Fruit fly (Drosophila melanogaster) whole organism, embryonic: Measurements from ENCODE around the gene CG33966.

Experiments used
- ATbp ChIP-seq: fragments of 200-800 bp; sonication (Bioruptor generic); optimal IDR thresholded peaks from 2 replicates; lab custom pipeline; 2017; ENCODE audit warnings: missing biosample characterization, mild to moderate bottlenecking, missing genetic modification characterization, missing genetic modification reagents
- Bdp1 ChIP-seq: fragments of 200-800 bp; sonication (Bioruptor generic); optimal IDR thresholded peaks from 3 replicates; lab custom pipeline; 2016; ENCODE audit warnings: missing biosample characterization, missing genetic modification characterization
- CG11456 ChIP-seq: fragments of 200-800 bp; sonication (Bioruptor generic); IDR thresholded peaks from 3 replicates; pipeline ENCODE4 v1.3.6; 2022; ENCODE audit warnings: missing biosample characterization, missing genetic modification characterization
- CG11695 ChIP-seq: fragments of 200-800 bp; sonication (Bioruptor generic); IDR thresholded peaks from 3 replicates; pipeline ENCODE4 v1.3.6; 2022; ENCODE audit warnings: missing biosample characterization, missing genetic modification characterization
- CG12071 ChIP-seq: fragments of 200-800 bp; sonication (Bioruptor generic); optimal IDR thresholded peaks from 3 replicates; lab custom pipeline; 2018; ENCODE audit warnings: missing biosample characterization, mild to moderate bottlenecking, missing genetic modification characterization
- CG13287 ChIP-seq: fragments of 200-800 bp; sonication (Bioruptor generic); IDR thresholded peaks from 2 replicates; pipeline ENCODE4 v1.3.6; 2022; ENCODE audit warnings: missing biosample characterization, missing genetic modification characterization; ENCODE audit not compliant: partially characterized antibody
- CG13296 ChIP-seq: fragments of 200-800 bp; sonication (Bioruptor generic); optimal IDR thresholded peaks from 3 replicates; lab custom pipeline; 2018; ENCODE audit warnings: missing biosample characterization, mild to moderate bottlenecking, missing genetic modification characterization
- CG2120 ChIP-seq: fragments of 200-800 bp; sonication (Bioruptor generic); optimal IDR thresholded peaks from 3 replicates; lab custom pipeline; 2016; ENCODE audit warnings: missing biosample characterization, missing genetic modification characterization
- CG31388 ChIP-seq: fragments of 200-800 bp; sonication (Bioruptor generic); optimal IDR thresholded peaks from 2 replicates; lab custom pipeline; 2016; ENCODE audit warnings: missing biosample characterization, missing genetic modification characterization
- CG31441 ChIP-seq: fragments of 200-800 bp; sonication (Bioruptor generic); IDR thresholded peaks from 2 replicates; pipeline ENCODE4 v1.3.6; 2022; ENCODE audit warnings: missing biosample characterization, missing genetic modification characterization
- CG3163 ChIP-seq: fragments of 200-800 bp; sonication (Bioruptor generic); optimal IDR thresholded peaks from 3 replicates; lab custom pipeline; 2016; ENCODE audit warnings: missing biosample characterization, missing genetic modification characterization
- CG32532 ChIP-seq: fragments of 200-800 bp; sonication (Bioruptor generic); IDR thresholded peaks from 2 replicates; pipeline ENCODE4 v1.3.6; 2022; ENCODE audit warnings: missing biosample characterization, missing genetic modification characterization
- CG3995 ChIP-seq: fragments of 200-800 bp; sonication (Bioruptor generic); optimal IDR thresholded peaks from 3 replicates; lab custom pipeline; 2016; ENCODE audit warnings: missing biosample characterization, missing genetic modification characterization
- CG6254 ChIP-seq: fragments of 200-800 bp; sonication (Bioruptor generic); optimal IDR thresholded peaks from 3 replicates; lab custom pipeline; 2017; ENCODE audit warnings: mild to moderate bottlenecking, missing biosample characterization, missing genetic modification reagents, missing genetic modification characterization
- CG9817 ChIP-seq: fragments of 200-800 bp; sonication (Bioruptor generic); optimal IDR thresholded peaks from 2 replicates; lab custom pipeline; 2018; ENCODE audit warnings: missing biosample characterization, mild to moderate bottlenecking, missing genetic modification characterization, moderate library complexity
- CG9932 ChIP-seq: fragments of 200-800 bp; sonication (Bioruptor generic); IDR thresholded peaks from 2 replicates; pipeline ENCODE4 v1.3.6; 2022; ENCODE audit warnings: missing biosample characterization, missing genetic modification characterization
- CkIIα-i1 ChIP-seq: fragments of 200-800 bp; sonication (Bioruptor generic); IDR thresholded peaks from 2 replicates; pipeline ENCODE4 v1.3.6; 2022; ENCODE audit warnings: missing biosample characterization, missing genetic modification characterization
- Dad ChIP-seq: fragments of 200-800 bp; sonication (Bioruptor generic); optimal IDR thresholded peaks from 3 replicates; lab custom pipeline; 2016; ENCODE audit warnings: missing biosample characterization, missing genetic modification characterization
- Deaf1 ChIP-seq: fragments of 200-800 bp; optimal IDR thresholded peaks from 3 replicates; lab custom pipeline; 2019; ENCODE audit warnings: missing biosample characterization, mild to moderate bottlenecking, missing genetic modification characterization, moderate library complexity
- Ets65A ChIP-seq: fragments of 200-800 bp; sonication (Bioruptor generic); peaks from one replicate; lab custom pipeline; 2016; ENCODE audit warnings: missing biosample characterization, missing genetic modification characterization
- Fer3 ChIP-seq: fragments of 200-800 bp; sonication (Bioruptor generic); optimal IDR thresholded peaks from 2 replicates; lab custom pipeline; 2018; ENCODE audit warnings: missing biosample characterization, mild to moderate bottlenecking, missing genetic modification characterization, moderate library complexity
- HLH3B ChIP-seq: fragments of 200-800 bp; sonication (Bioruptor generic); IDR thresholded peaks from 2 replicates; pipeline ENCODE4 v1.3.6; 2022; ENCODE audit warnings: missing biosample characterization, missing genetic modification characterization
- Hmr ChIP-seq: fragments of 200-800 bp; sonication (Bioruptor generic); optimal IDR thresholded peaks from 3 replicates; lab custom pipeline; 2017; ENCODE audit warnings: mild to moderate bottlenecking, missing biosample characterization, missing genetic modification reagents, missing genetic modification characterization
- MTF-1 ChIP-seq: fragments of 200-800 bp; sonication (Bioruptor generic); optimal IDR thresholded peaks from 2 replicates; lab custom pipeline; 2018; ENCODE audit warnings: missing biosample characterization, mild to moderate bottlenecking, missing genetic modification characterization, borderline replicate concordance
- Myb ChIP-seq: fragments of 200-800 bp; sonication (Bioruptor generic); optimal IDR thresholded peaks from 2 replicates; lab custom pipeline; 2016; ENCODE audit warnings: missing biosample characterization, missing genetic modification characterization
- NFAT ChIP-seq: fragments of 200-800 bp; sonication (Bioruptor generic); IDR thresholded peaks from 2 replicates; pipeline ENCODE4 v1.3.6; 2022; ENCODE audit warnings: missing biosample characterization, missing genetic modification characterization
- NfI ChIP-seq: fragments of 200-800 bp; sonication (Bioruptor generic); optimal IDR thresholded peaks from 3 replicates; lab custom pipeline; 2018; ENCODE audit warnings: missing biosample characterization, mild to moderate bottlenecking, missing genetic modification characterization, moderate library complexity
- Pdp1 ChIP-seq, 2 experiments: fragments of 200-800 bp; sonication (Bioruptor generic); optimal IDR thresholded peaks; 3 replicates each; lab custom pipeline; 2016; ENCODE audit warnings: missing biosample characterization in 2 of 2, missing genetic modification characterization in 2 of 2, mild to moderate bottlenecking in 1 of 2, moderate library complexity in 1 of 2
- Rfx ChIP-seq: fragments of 200-800 bp; sonication (Bioruptor generic); IDR thresholded peaks from 2 replicates; pipeline ENCODE4 v1.3.6; 2022; ENCODE audit warnings: missing biosample characterization, missing genetic modification characterization
- YL-1 ChIP-seq: fragments of 200-800 bp; sonication (Bioruptor generic); optimal IDR thresholded peaks from 3 replicates; lab custom pipeline; 2017; ENCODE audit warnings: missing biosample characterization, mild to moderate bottlenecking, missing genetic modification characterization
- ab ChIP-seq: fragments of 200-800 bp; sonication (Bioruptor generic); optimal IDR thresholded peaks from 2 replicates; lab custom pipeline; 2016; ENCODE audit warnings: missing biosample characterization, missing genetic modification characterization
- bab2 ChIP-seq: fragments of 200-800 bp; sonication (Bioruptor generic); optimal IDR thresholded peaks from 2 replicates; lab custom pipeline; 2016; ENCODE audit warnings: missing biosample characterization, missing genetic modification characterization
- crol ChIP-seq: fragments of 200-800 bp; sonication (Bioruptor generic); IDR thresholded peaks from 2 replicates; pipeline ENCODE4 v1.3.6; 2022; ENCODE audit warnings: missing biosample characterization, missing genetic modification characterization
- fd3F ChIP-seq: fragments of 200-800 bp; sonication (Bioruptor generic); optimal IDR thresholded peaks from 2 replicates; lab custom pipeline; 2018; ENCODE audit warnings: missing biosample characterization, mild to moderate bottlenecking, missing genetic modification characterization, moderate library complexity
- gfzf ChIP-seq: fragments of 200-800 bp; sonication (Bioruptor generic); optimal IDR thresholded peaks from 2 replicates; lab custom pipeline; 2016; ENCODE audit warnings: missing biosample characterization, mild to moderate bottlenecking, missing genetic modification characterization, moderate library complexity
- grn ChIP-seq: fragments of 200-800 bp; sonication (Bioruptor generic); optimal IDR thresholded peaks from 3 replicates; lab custom pipeline; 2017; ENCODE audit warnings: missing biosample characterization, missing genetic modification characterization
- lola ChIP-seq, 3 experiments: fragments of >200 bp in 2 of 3; fragments of 200-800 bp in 1 of 3; sonication (Bioruptor generic) in 1 of 3; optimal IDR thresholded peaks; 2 replicates each; lab custom pipeline; 2017 to 2019; ENCODE audit warnings: missing biosample characterization in 3 of 3, missing genetic modification characterization in 3 of 3, mild to moderate bottlenecking in 1 of 3, moderate library complexity in 1 of 3
- mam ChIP-seq: fragments of 200-800 bp; sonication (Bioruptor generic); optimal IDR thresholded peaks from 3 replicates; lab custom pipeline; 2016; ENCODE audit warnings: missing biosample characterization, missing genetic modification characterization
- nerfin-1 ChIP-seq: fragments of 200-800 bp; sonication (Bioruptor generic); optimal IDR thresholded peaks from 3 replicates; lab custom pipeline; 2019; ENCODE audit warnings: missing biosample characterization, mild to moderate bottlenecking, missing genetic modification characterization, moderate library complexity
- onecut ChIP-seq: fragments of 200-800 bp; sonication (Bioruptor generic); IDR thresholded peaks from 2 replicates; pipeline ENCODE4 v1.3.6; 2022; ENCODE audit warnings: missing biosample characterization, missing genetic modification characterization
- peb ChIP-seq: fragments of 200-800 bp; sonication (Bioruptor generic); IDR thresholded peaks from 2 replicates; pipeline ENCODE4 v1.3.6; 2022; ENCODE audit warnings: missing biosample characterization, missing genetic modification characterization
- pita ChIP-seq: fragments of 200-800 bp; sonication (Bioruptor generic); optimal IDR thresholded peaks from 2 replicates; lab custom pipeline; 2017; ENCODE audit warnings: missing biosample characterization, mild to moderate bottlenecking, missing genetic modification characterization
- psq ChIP-seq: fragments of 200-800 bp; sonication (Bioruptor generic); optimal IDR thresholded peaks from 2 replicates; lab custom pipeline; 2017; ENCODE audit warnings: missing biosample characterization, missing genetic modification characterization
- row ChIP-seq: fragments of 200-800 bp; sonication (Bioruptor generic); IDR thresholded peaks from 3 replicates; pipeline ENCODE4 v1.3.6; 2022; ENCODE audit warnings: missing biosample characterization, missing genetic modification characterization
- scrt ChIP-seq: fragments of 200-800 bp; sonication (Bioruptor generic); optimal IDR thresholded peaks from 2 replicates; lab custom pipeline; 2018; ENCODE audit warnings: missing biosample characterization, mild to moderate bottlenecking, missing genetic modification characterization, moderate library complexity
- sens ChIP-seq: fragments of 200-800 bp; sonication (Bioruptor generic); peaks from one replicate; lab custom pipeline; 2016; ENCODE audit warnings: missing biosample characterization, missing genetic modification characterization
- seq ChIP-seq: fragments of 200-800 bp; sonication (Bioruptor generic); IDR thresholded peaks from 2 replicates; pipeline ENCODE4 v1.3.6; 2022; ENCODE audit warnings: missing biosample characterization, missing genetic modification characterization
- sisA ChIP-seq: fragments of 200-800 bp; sonication (Bioruptor generic); IDR thresholded peaks from 2 replicates; pipeline ENCODE4 v1.3.6; 2022; ENCODE audit warnings: missing biosample characterization, missing genetic modification characterization
- sob ChIP-seq: fragments of 200-800 bp; sonication (Bioruptor generic); IDR thresholded peaks from 2 replicates; pipeline ENCODE4 v1.3.6; 2022; ENCODE audit warnings: missing biosample characterization, missing genetic modification characterization
- tll ChIP-seq, 2 experiments: fragments of 200-800 bp in 1 of 2; fragments of >200 bp in 1 of 2; sonication (Bioruptor generic) in 1 of 2; optimal IDR thresholded peaks; 2 replicates each; lab custom pipeline; 2017 to 2019; ENCODE audit warnings: missing biosample characterization in 2 of 2, missing genetic modification characterization in 2 of 2, mild to moderate bottlenecking in 1 of 2, moderate library complexity in 1 of 2

CG33966 gene

dm6 chr3L:1195868-1196552 lies 37.9 kb upstream of the CG33966 start, which contains the start of gene Aplip1 (continued):
- peak; percentile 46 for TF ChIP-seq nerfin-1 (tag; lab: Kevin White, UChicago)
- TF ChIP-seq gfzf (GFP tag; lab: Kevin White, UChicago) = no peak
- peak; percentile 13 for TF ChIP-seq YL-1 (GFP tag; lab: Kevin White, UChicago)
- no peak for TF ChIP-seq pita (GFP tag; lab: Kevin White, UChicago)
- 0 out of 2 replicates have a peak, but pooled peaks have one; percentile 33 for TF ChIP-seq NFAT (GFP tag; lab: Robert Waterston, UW)
- TF ChIP-seq CG31441 (GFP tag; lab: Robert Waterston, UW) = no peak
- no peak for TF ChIP-seq Bdp1
- TF ChIP-seq tll (GFP tag; optimal IDR thresholded peaks at IDR 0.05; lab: Kevin White, UChicago) = no peak
- TF ChIP-seq ab (GFP tag; lab: Kevin White, UChicago) = no peak
- 0 out of 3 replicates have a peak, but pooled peaks have one; percentile 61 for TF ChIP-seq CG11456 (GFP tag; lab: Robert Waterston, UW)
- TF ChIP-seq bab2 (GFP tag; lab: Kevin White, UChicago) = peak; percentile 39
- TF ChIP-seq CG32532 (GFP tag; lab: Robert Waterston, UW) = peak; percentile 55
- peak; percentile 63 for TF ChIP-seq sob (GFP tag; lab: Robert Waterston, UW)
- peak; percentile 3 for TF ChIP-seq Hmr (GFP tag; lab: Kevin White, UChicago)
- no peak for TF ChIP-seq Myb (GFP tag; lab: Kevin White, UChicago)
- no peak for TF ChIP-seq NfI
- TF ChIP-seq Dad (GFP tag; lab: Kevin White, UChicago) = no peak
- TF ChIP-seq CG11695 (GFP tag; lab: Robert Waterston, UW) = 0 out of 3 replicates have a peak, but pooled peaks have one; percentile 15
- peak; percentile 10 for TF ChIP-seq CG13296 (GFP tag; lab: Kevin White, UChicago)
- no peak for TF ChIP-seq CG3995 (GFP tag; lab: Kevin White, UChicago)
- TF ChIP-seq ATbp = no peak
- peak; percentile 16 for TF ChIP-seq sens (GFP tag; lab: Kevin White, UChicago)
- TF ChIP-seq crol = peak; percentile 30; the same call in 1 of the 2 replicates
- peak; percentile 83 for TF ChIP-seq seq (GFP tag; lab: Robert Waterston, UW)
- TF ChIP-seq sisA (GFP tag; lab: Robert Waterston, UW) = 0 out of 2 replicates have a peak, but pooled peaks have one; percentile 14
- no peak for TF ChIP-seq peb (GFP tag; lab: Robert Waterston, UW)
- TF ChIP-seq CG3163 = no peak
- no peak for TF ChIP-seq Deaf1 (tag; lab: Kevin White, UChicago)
- TF ChIP-seq lola (GFP tag; optimal IDR thresholded peaks at IDR 0.05; lab: Kevin White, UChicago) = no peak
- TF ChIP-seq fd3F (GFP tag; lab: Kevin White, UChicago) = no peak
- TF ChIP-seq Fer3 = peak; percentile 22
- no peak for TF ChIP-seq CG31388 (GFP tag; lab: Kevin White, UChicago)
- TF ChIP-seq Rfx (GFP tag; lab: Robert Waterston, UW) = no peak
- peak; percentile 98 for TF ChIP-seq onecut (GFP tag; lab: Robert Waterston, UW)
- peak; percentile 50 for TF ChIP-seq mam
- peak; percentile 87 for TF ChIP-seq scrt (GFP tag; lab: Kevin White, UChicago)
- peak; percentile 28; the same call in 1 of the 2 replicates for TF ChIP-seq CG9932 (GFP tag; lab: Robert Waterston, UW)
- no peak for TF ChIP-seq CG6254 (GFP tag; lab: Kevin White, UChicago)
- TF ChIP-seq row = peak; percentile 22; the same call in 1 of the 3 replicates
- TF ChIP-seq MTF-1 (GFP tag; lab: Kevin White, UChicago) = no peak
- TF ChIP-seq CG9817 (tag; lab: Kevin White, UChicago) = no peak
- TF ChIP-seq CkIIα-i1 (GFP tag; lab: Robert Waterston, UW) = no peak
- no peak for TF ChIP-seq psq (GFP tag; lab: Kevin White, UChicago)
- TF ChIP-seq CG13287 (GFP tag; lab: Robert Waterston, UW) = no peak
- TF ChIP-seq CG12071 (GFP tag; lab: Kevin White, UChicago) = peak; percentile 12
- TF ChIP-seq Pdp1 (GFP tag; optimal IDR thresholded peaks at IDR 0.05; lab: Kevin White, UChicago) = peak in 1 of 2 experiments; percentile 22
- TF ChIP-seq grn (GFP tag; lab: Kevin White, UChicago) = no peak
- TF ChIP-seq HLH3B (GFP tag; lab: Robert Waterston, UW) = no peak
- TF ChIP-seq CG2120 (GFP tag; lab: Kevin White, UChicago) = peak; percentile 46
- TF ChIP-seq Ets65A (GFP tag; lab: Kevin White, UChicago) = peak; percentile 75
